Worm (Caenorhabditis elegans) whole organism, L1 larva: ENCODE measurements around the gene pqn-16.

ENCODE experiments used
- C16A3.4 ChIP-seq: fragments of 150-350 bp; optimal IDR thresholded peaks from 2 replicates; lab custom pipeline; 2014; ENCODE audit warnings: missing biosample characterization, missing genetic modification characterization
- ama-1 ChIP-seq: fragments of 150-350 bp; optimal IDR thresholded peaks from 2 replicates; lab custom pipeline; 2014
- ceh-82 ChIP-seq, 3 experiments: fragments of 150-350 bp in 1 of 3; sonication (generic microtip) in 2 of 3; optimal IDR thresholded peaks; 2 replicates each; lab custom pipeline; 2014 to 2017; ENCODE audit warnings: missing biosample characterization in 3 of 3, missing genetic modification characterization in 3 of 3
- ces-1 ChIP-seq: fragments of 150-350 bp; optimal IDR thresholded peaks from 2 replicates; lab custom pipeline; 2014; ENCODE audit warnings: missing biosample characterization, missing genetic modification reagents, missing genetic modification characterization
- ets-5 ChIP-seq: fragments of 200-800 bp; sonication (Bioruptor generic); IDR thresholded peaks from 2 replicates; pipeline ENCODE4 v1.3.6; 2022; ENCODE audit warnings: missing genetic modification characterization, missing compliant biosample characterization
- fkh-8 ChIP-seq: sonication (generic microtip); optimal IDR thresholded peaks from 2 replicates; lab custom pipeline; 2016; ENCODE audit warnings: mild to moderate bottlenecking, missing genetic modification characterization, missing compliant biosample characterization
- jun-1 ChIP-seq: fragments of 150-350 bp; optimal IDR thresholded peaks from 2 replicates; lab custom pipeline; 2014; ENCODE audit warnings: missing biosample characterization, missing genetic modification reagents, missing genetic modification characterization
- lsy-2 ChIP-seq, 2 experiments: fragments of 150-350 bp; optimal IDR thresholded peaks; 2 replicates each; lab custom pipeline; 2014; ENCODE audit warnings: missing biosample characterization in 2 of 2, missing genetic modification characterization in 2 of 2
- nhr-11 ChIP-seq: fragments of 150-350 bp; optimal IDR thresholded peaks from 2 replicates; lab custom pipeline; 2014; ENCODE audit warnings: missing biosample characterization, missing genetic modification characterization
- pqm-1 ChIP-seq: sonication (generic microtip); optimal IDR thresholded peaks from 3 replicates; lab custom pipeline; 2017; ENCODE audit warnings: missing biosample characterization, missing genetic modification characterization
- unc-62 ChIP-seq: fragments of 150-350 bp; optimal IDR thresholded peaks from 2 replicates; lab custom pipeline; 2014; ENCODE audit warnings: missing biosample characterization, missing genetic modification reagents, missing genetic modification characterization
- ztf-11 ChIP-seq, 2 experiments: sonication (generic microtip); optimal IDR thresholded peaks; 2 replicates each; lab custom pipeline; 2016 to 2017; ENCODE audit warnings: missing genetic modification characterization in 2 of 2, missing biosample characterization in 1 of 2, missing compliant biosample characterization in 1 of 2

DNA sequence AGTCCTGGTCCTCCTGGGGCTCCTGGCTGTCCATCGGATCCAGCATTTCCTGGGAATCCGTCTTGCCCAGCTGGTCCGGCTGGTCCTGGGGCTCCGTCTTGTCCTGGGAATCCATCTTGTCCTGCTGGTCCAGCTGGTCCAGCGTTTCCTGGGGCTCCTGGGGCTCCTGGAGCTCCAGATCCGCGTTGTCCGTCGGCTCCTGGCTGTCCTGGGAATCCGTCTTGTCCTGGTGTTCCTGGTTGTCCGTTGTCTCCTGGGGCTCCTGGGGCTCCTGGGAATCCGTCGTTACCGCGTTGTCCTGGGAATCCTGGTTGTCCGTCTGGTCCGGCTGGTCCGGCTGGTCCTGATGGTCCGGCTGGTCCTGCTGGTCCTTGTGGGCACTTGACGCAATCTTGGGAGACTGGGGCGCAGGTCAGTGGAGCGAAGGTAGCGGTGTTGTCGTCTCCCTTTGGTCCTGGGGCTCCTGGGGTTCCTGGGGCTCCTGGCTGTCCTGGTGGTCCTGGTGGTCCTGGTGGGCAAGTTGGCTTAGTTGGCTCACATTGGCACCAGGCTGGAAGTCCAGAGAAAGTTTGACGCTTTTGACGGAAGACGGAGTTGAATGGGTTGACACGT lies 11.7 kb upstream of the pqn-16 start:
- TF ChIP-seq nhr-11 (tag; lab: Kevin White, UChicago) (no peak), C16A3.4 (tag; lab: Kevin White, UChicago) (no peak), pqm-1 (no peak), ama-1 (lab: Kevin White, UChicago) (no peak), ces-1 (no peak), fkh-8 (tag; lab: Kevin White, UChicago) (no peak), ceh-82 (tag; optimal IDR thresholded peaks at IDR 0.05; lab: Kevin White, UChicago) (no peak), jun-1 (tag; lab: Kevin White, UChicago) (no peak), unc-62 (no peak), lsy-2 (tag; optimal IDR thresholded peaks at IDR 0.05; lab: Kevin White, UChicago) (no peak), ztf-11 (tag; optimal IDR thresholded peaks at IDR 0.05; lab: Kevin White, UChicago) (no peak), ets-5 (no peak)
